Worm (Caenorhabditis elegans) whole organism, mixed stage, embryonic: ENCODE results near the gene cyc-2.2.

Experiments used
- blmp-1 ChIP-seq: fragments of 150-350 bp; optimal IDR thresholded peaks from 2 replicates; lab custom pipeline; 2014; ENCODE audit warnings: missing biosample characterization, missing genetic modification characterization
- nhr-76 ChIP-seq: sonication (generic microtip); optimal IDR thresholded peaks from 2 replicates; lab custom pipeline; 2017; ENCODE audit warnings: missing biosample characterization, missing genetic modification characterization
- pha-4 ChIP-seq: fragments of 150-350 bp; optimal IDR thresholded peaks from 2 replicates; lab custom pipeline; 2018; ENCODE audit warnings: missing biosample characterization, missing genetic modification reagents, missing genetic modification characterization
- unc-39 ChIP-seq: fragments of 150-350 bp; optimal IDR thresholded peaks from 2 replicates; lab custom pipeline; 2014; ENCODE audit warnings: missing biosample characterization, missing genetic modification characterization
- ztf-11 ChIP-seq: fragments of 150-350 bp; optimal IDR thresholded peaks from 2 replicates; lab custom pipeline; 2014; ENCODE audit warnings: missing biosample characterization, missing genetic modification characterization

ce11 chrV:12637238-12637690 is 25.2 kb upstream of the cyc-2.2 start, which contains the start of gene F56H9.2:
- TF ChIP-seq nhr-76 (no peak), pha-4 (peak; percentile 71), ztf-11 (tag; lab: Kevin White, UChicago) (no peak), blmp-1 (tag; lab: Kevin White, UChicago) (no peak), unc-39 (tag; lab: Kevin White, UChicago) (no peak)
